Worm (Caenorhabditis elegans) whole organism, L4 larva: Measurements from ENCODE around the gene F10E9.7.
A peak's percentile ranks its signal among the peaks of the same experiment; 100 is the strongest.

Experiments used
- D1046.2 ChIP-seq: fragments of 200-800 bp; sonication (Bioruptor generic); IDR thresholded peaks from 2 replicates; pipeline ENCODE4 v1.3.6; 2022; ENCODE audit warnings: missing genetic modification characterization, missing compliant biosample characterization
- F10B5.3 ChIP-seq: sonication (generic microtip); optimal IDR thresholded peaks from 2 replicates; lab custom pipeline; 2016; ENCODE audit warnings: mild to moderate bottlenecking, missing genetic modification characterization, missing compliant biosample characterization
- F37D6.2 ChIP-seq: sonication (generic microtip); optimal IDR thresholded peaks from 2 replicates; lab custom pipeline; 2016; ENCODE audit warnings: mild to moderate bottlenecking, missing genetic modification characterization, missing compliant biosample characterization
- F49E8.2 ChIP-seq: sonication (generic microtip); optimal IDR thresholded peaks from 2 replicates; lab custom pipeline; 2016; ENCODE audit warnings: missing compliant biosample characterization, mild to moderate bottlenecking, missing genetic modification characterization, borderline replicate concordance
- R02D3.7 ChIP-seq: fragments of 150-350 bp; sonication (generic microtip); optimal IDR thresholded peaks from 3 replicates; lab custom pipeline; 2014; ENCODE audit warnings: missing biosample characterization, missing genetic modification characterization
- T20F7.1 ChIP-seq: fragments of 200-800 bp; sonication (Bioruptor generic); optimal IDR thresholded peaks from 2 replicates; lab custom pipeline; 2018; ENCODE audit warnings: mild to moderate bottlenecking, missing genetic modification characterization, missing compliant biosample characterization
- T26A8.4 ChIP-seq: fragments of 200-800 bp; sonication (Bioruptor generic); IDR thresholded peaks from 2 replicates; pipeline ENCODE4 v1.3.6; 2022; ENCODE audit warnings: missing genetic modification characterization, missing compliant biosample characterization
- Y48G9A.11 ChIP-seq: fragments of 200-800 bp; sonication (Bioruptor generic); IDR thresholded peaks from 2 replicates; pipeline ENCODE4 v1.3.6; 2022; ENCODE audit warnings: missing genetic modification reagents, missing genetic modification characterization, missing compliant biosample characterization
- Y75B8A.6 ChIP-seq: fragments of 200-800 bp; sonication (Bioruptor generic); IDR thresholded peaks from 2 replicates; pipeline ENCODE4 v1.3.6; 2022; ENCODE audit warnings: missing genetic modification reagents, missing genetic modification characterization, missing compliant biosample characterization
- aly-2 ChIP-seq: sonication (generic microtip); optimal IDR thresholded peaks from 2 replicates; lab custom pipeline; 2018; ENCODE audit warnings: missing biosample characterization, missing genetic modification characterization
- ama-1 ChIP-seq: fragments of 150-350 bp; optimal IDR thresholded peaks from 2 replicates; lab custom pipeline; 2014; ENCODE audit warnings: inconsistent platforms, mixed read lengths
- attf-4 ChIP-seq: sonication (generic microtip); optimal IDR thresholded peaks from 3 replicates; lab custom pipeline; 2017; ENCODE audit warnings: missing biosample characterization, missing genetic modification characterization
- ceh-44 ChIP-seq: fragments of 200-800 bp; sonication (Bioruptor generic); IDR thresholded peaks from 2 replicates; pipeline ENCODE4 v1.3.6; 2022; ENCODE audit warnings: missing genetic modification reagents, missing genetic modification characterization, missing compliant biosample characterization
- ceh-82 ChIP-seq: sonication (generic microtip); optimal IDR thresholded peaks from 2 replicates; lab custom pipeline; 2017; ENCODE audit warnings: missing biosample characterization, missing genetic modification characterization
- cey-2 ChIP-seq: sonication (generic microtip); optimal IDR thresholded peaks from 3 replicates; lab custom pipeline; 2017; ENCODE audit warnings: missing genetic modification characterization, mild to moderate bottlenecking, missing compliant biosample characterization, antibody characterized with exemption, borderline replicate concordance; ENCODE audit not compliant: insufficient read depth
- daf-12 ChIP-seq: fragments of 150-350 bp; optimal IDR thresholded peaks from 2 replicates; lab custom pipeline; 2014; ENCODE audit warnings: missing biosample characterization, missing genetic modification reagents, missing genetic modification characterization
- dmd-6 ChIP-seq: fragments of 200-800 bp; sonication (Bioruptor generic); IDR thresholded peaks from 2 replicates; pipeline ENCODE4 v1.3.6; 2022; ENCODE audit warnings: missing genetic modification reagents, missing genetic modification characterization, missing compliant biosample characterization
- dpl-1 ChIP-seq: fragments of 150-350 bp; optimal IDR thresholded peaks from 2 replicates; lab custom pipeline; 2014; ENCODE audit warnings: missing biosample characterization, missing genetic modification reagents, missing genetic modification characterization
- dve-1 ChIP-seq: sonication (generic microtip); optimal IDR thresholded peaks from 2 replicates; lab custom pipeline; 2017; ENCODE audit warnings: antibody characterized with exemption, mild to moderate bottlenecking, missing genetic modification characterization, missing compliant biosample characterization; ENCODE audit not compliant: insufficient read depth
- egl-27 ChIP-seq: sonication (generic microtip); optimal IDR thresholded peaks from 3 replicates; lab custom pipeline; 2017; ENCODE audit warnings: missing biosample characterization, missing genetic modification reagents, missing genetic modification characterization
- egl-43 ChIP-seq: fragments of 200-800 bp; sonication (Bioruptor generic); IDR thresholded peaks from 2 replicates; pipeline ENCODE4 v1.3.6; 2022; ENCODE audit warnings: missing genetic modification reagents, missing genetic modification characterization, missing compliant biosample characterization
- fos-1 ChIP-seq: fragments of 150-350 bp; optimal IDR thresholded peaks from 2 replicates; lab custom pipeline; 2014; ENCODE audit warnings: missing biosample characterization, missing genetic modification characterization
- hif-1 ChIP-seq, 2 experiments: sonication (generic microtip); optimal IDR thresholded peaks; 2 replicates each; lab custom pipeline; 2016 to 2017; ENCODE audit warnings: missing compliant biosample characterization in 2 of 2, missing genetic modification characterization in 2 of 2, missing genetic modification reagents in 2 of 2, missing genotype in 2 of 2, mild to moderate bottlenecking in 1 of 2
- hlh-11 ChIP-seq: fragments of 200-800 bp; sonication (Bioruptor generic); optimal IDR thresholded peaks from 2 replicates; lab custom pipeline; 2018; ENCODE audit warnings: mild to moderate bottlenecking, missing genetic modification characterization, missing compliant biosample characterization
- hmg-1.1 ChIP-seq: fragments of 200-800 bp; sonication (Bioruptor generic); IDR thresholded peaks from 2 replicates; pipeline ENCODE4 v1.3.6; 2022; ENCODE audit warnings: missing genetic modification reagents, missing genetic modification characterization, missing compliant biosample characterization
- jun-1 ChIP-seq: fragments of 150-350 bp; optimal IDR thresholded peaks from 2 replicates; lab custom pipeline; 2014; ENCODE audit warnings: missing biosample characterization, missing genetic modification reagents, missing genetic modification characterization
- lin-13 ChIP-seq: fragments of 150-350 bp; optimal IDR thresholded peaks from 2 replicates; lab custom pipeline; 2014; ENCODE audit warnings: missing biosample characterization, missing genetic modification reagents, missing genetic modification characterization
- lin-29 ChIP-seq: fragments of 200-800 bp; sonication (Bioruptor generic); IDR thresholded peaks from 2 replicates; pipeline ENCODE4 v1.3.6; 2022; ENCODE audit warnings: missing genetic modification reagents, missing genetic modification characterization, missing compliant biosample characterization
- mep-1 ChIP-seq: fragments of 150-350 bp; sonication (generic microtip); optimal IDR thresholded peaks from 3 replicates; lab custom pipeline; 2014; ENCODE audit warnings: missing biosample characterization, missing genetic modification characterization
- mxl-3 ChIP-seq: fragments of 200-800 bp; sonication (Bioruptor generic); optimal IDR thresholded peaks from 2 replicates; lab custom pipeline; 2018; ENCODE audit warnings: mild to moderate bottlenecking, missing genetic modification characterization, missing compliant biosample characterization
- nhr-10 ChIP-seq: fragments of 150-350 bp; optimal IDR thresholded peaks from 2 replicates; lab custom pipeline; 2014; ENCODE audit warnings: missing biosample characterization, missing genetic modification characterization
- nhr-11 ChIP-seq: fragments of 150-350 bp; optimal IDR thresholded peaks from 2 replicates; lab custom pipeline; 2014; ENCODE audit warnings: missing biosample characterization, missing genetic modification characterization
- nhr-111 ChIP-seq: fragments of 200-800 bp; sonication (Bioruptor generic); optimal IDR thresholded peaks from 2 replicates; lab custom pipeline; 2018; ENCODE audit warnings: mild to moderate bottlenecking, missing genetic modification characterization, missing compliant biosample characterization
- nhr-237 ChIP-seq: sonication (generic microtip); optimal IDR thresholded peaks from 2 replicates; lab custom pipeline; 2017; ENCODE audit warnings: missing biosample characterization, missing genetic modification characterization
- nhr-25 ChIP-seq: sonication (generic microtip); optimal IDR thresholded peaks from 2 replicates; lab custom pipeline; 2017; ENCODE audit warnings: missing genetic modification characterization, mild to moderate bottlenecking, missing compliant biosample characterization, antibody characterized with exemption, moderate library complexity, borderline replicate concordance; ENCODE audit not compliant: insufficient read depth
- nhr-42 ChIP-seq: fragments of 200-800 bp; sonication (Bioruptor generic); IDR thresholded peaks from 2 replicates; pipeline ENCODE4 v1.3.6; 2022; ENCODE audit warnings: missing genetic modification characterization, missing compliant biosample characterization
- nhr-48 ChIP-seq: sonication (generic microtip); optimal IDR thresholded peaks from 2 replicates; lab custom pipeline; 2016; ENCODE audit warnings: mild to moderate bottlenecking, missing genetic modification characterization, missing compliant biosample characterization
- php-3 ChIP-seq: fragments of 200-800 bp; sonication (Bioruptor generic); IDR thresholded peaks from 2 replicates; pipeline ENCODE4 v1.3.6; 2022; ENCODE audit warnings: missing genetic modification reagents, missing genetic modification characterization, missing compliant biosample characterization
- saeg-2 ChIP-seq: fragments of 200-800 bp; sonication (Bioruptor generic); IDR thresholded peaks from 2 replicates; pipeline ENCODE4 v1.3.6; 2022; ENCODE audit warnings: missing genetic modification reagents, missing genetic modification characterization, missing compliant biosample characterization
- set-16 ChIP-seq: fragments of 200-800 bp; sonication (Bioruptor generic); IDR thresholded peaks from 2 replicates; pipeline ENCODE4 v1.3.6; 2022; ENCODE audit warnings: missing genetic modification reagents, missing genetic modification characterization, missing compliant biosample characterization
- snpc-1.2 ChIP-seq: fragments of 200-800 bp; sonication (Bioruptor generic); IDR thresholded peaks from 2 replicates; pipeline ENCODE4 v1.3.6; 2022; ENCODE audit warnings: missing genetic modification reagents, missing genetic modification characterization, missing compliant biosample characterization
- snpc-4 ChIP-seq: fragments of 150-350 bp; optimal IDR thresholded peaks from 2 replicates; lab custom pipeline; 2014; ENCODE audit warnings: missing biosample characterization, missing genetic modification characterization
- spr-1 ChIP-seq: sonication (generic microtip); optimal IDR thresholded peaks from 2 replicates; lab custom pipeline; 2016; ENCODE audit warnings: mild to moderate bottlenecking, missing genetic modification characterization, missing compliant biosample characterization
- tag-97 ChIP-seq: fragments of 200-800 bp; sonication (Bioruptor generic); IDR thresholded peaks from 2 replicates; pipeline ENCODE4 v1.3.6; 2022; ENCODE audit warnings: missing genetic modification characterization, missing compliant biosample characterization
- unc-130 ChIP-seq: sonication (generic microtip); optimal IDR thresholded peaks from 2 replicates; lab custom pipeline; 2016; ENCODE audit warnings: missing genetic modification reagents, missing genetic modification characterization, missing compliant biosample characterization
- unc-39 ChIP-seq: sonication (generic microtip); optimal IDR thresholded peaks from 2 replicates; lab custom pipeline; 2017; ENCODE audit warnings: missing biosample characterization, missing genetic modification characterization
- unc-62 ChIP-seq, 3 experiments: fragments of 150-350 bp in 1 of 3; sonication (generic microtip); optimal IDR thresholded peaks in 2 of 3; peaks in 1 of 3; 1 replicate in 1 of 3; 2 replicates in 2 of 3; lab custom pipeline; 2014 to 2017; ENCODE audit warnings: missing biosample characterization in 3 of 3, missing genetic modification characterization in 3 of 3, missing genetic modification reagents in 3 of 3, missing genotype in 1 of 3
- zfp-3 ChIP-seq: fragments of 200-800 bp; sonication (Bioruptor generic); conservative IDR thresholded peaks from 2 replicates; pipeline ENCODE4 v1.3.6; 2022; ENCODE audit warnings: missing genetic modification reagents, missing genetic modification characterization, missing compliant biosample characterization
- ztf-7 ChIP-seq: fragments of 150-350 bp; optimal IDR thresholded peaks from 2 replicates; lab custom pipeline; 2014; ENCODE audit warnings: missing biosample characterization, missing genetic modification characterization

Gene F10E9.7

ce11 chrIII:8307356-8307755, at the start of gene F10E9.7, which contains the start of gene F10E9.5 (continued):
- TF ChIP-seq dmd-6 (peak; percentile 83), dpl-1 (GFP tag; lab: Kevin White, UChicago) (peak; percentile 96), nhr-42 (GFP tag; lab: Robert Waterston, UW) (no peak), saeg-2 (no peak), jun-1 (tag; lab: Kevin White, UChicago) (no peak), snpc-4 (tag; lab: Kevin White, UChicago) (no peak), dve-1 (tag; lab: Kevin White, UChicago) (peak; percentile 86), spr-1 (tag; lab: Kevin White, UChicago) (peak; percentile 32), egl-27 (tag; lab: Kevin White, UChicago) (no peak), F37D6.2 (peak; percentile 64), ceh-44 (GFP tag; lab: Robert Waterston, UW) (peak; percentile 86), set-16 (GFP tag; lab: Robert Waterston, UW) (no peak), ceh-82 (tag; lab: Kevin White, UChicago) (no peak), nhr-111 (no peak), aly-2 (tag; lab: Kevin White, UChicago) (no peak), tag-97 (GFP tag; lab: Robert Waterston, UW) (0 out of 2 replicates have a peak, but pooled peaks have one; percentile 10), ztf-7 (peak; percentile 70), php-3 (no peak), cey-2 (tag; lab: Kevin White, UChicago) (no peak), T20F7.1 (GFP tag; lab: Kevin White, UChicago) (peak; percentile 99), F10B5.3 (tag; lab: Kevin White, UChicago) (no peak), hif-1 (tag; optimal IDR thresholded peaks at IDR 0.05; lab: Kevin White, UChicago) (peak in 1 of 2 experiments; percentile 93), attf-4 (tag; lab: Kevin White, UChicago) (no peak)
- TF ChIP-seq, all 104 proteins: peak for 47

ce11 chrIII:8356407-8356881, 49.2 kb upstream of the F10E9.7 start:
- no peak for TF ChIP-seq tag-97 (GFP tag; lab: Robert Waterston, UW)
- no peak for TF ChIP-seq lin-29 (GFP tag; lab: Robert Waterston, UW)
- peak; percentile 84 for TF ChIP-seq hmg-1.1 (GFP tag; lab: Robert Waterston, UW)
- peak; percentile 71 for TF ChIP-seq mxl-3
- no peak for TF ChIP-seq fos-1 (tag; lab: Kevin White, UChicago)
- peak; percentile 79 for TF ChIP-seq lin-13
- peak; percentile 53; the same call in 1 of the 2 replicates for TF ChIP-seq dmd-6
- no peak for TF ChIP-seq unc-130 (GFP tag; lab: Kevin White, UChicago)
- no peak for TF ChIP-seq unc-62 (GFP tag; optimal IDR thresholded peaks at IDR 0.05 in 1 of 2; lab: Kevin White, UChicago)
- no peak for TF ChIP-seq unc-62 (tag; optimal IDR thresholded peaks at IDR 0.05; lab: Kevin White, UChicago)
- peak; percentile 86 for TF ChIP-seq nhr-11 (tag; lab: Kevin White, UChicago)
- TF ChIP-seq Y75B8A.6, result no peak
- peak; percentile 59 for TF ChIP-seq nhr-25 (tag; lab: Kevin White, UChicago)
- peak; percentile 51 for TF ChIP-seq T26A8.4
- no peak for TF ChIP-seq nhr-42 (GFP tag; lab: Robert Waterston, UW)
- TF ChIP-seq D1046.2 (GFP tag; lab: Robert Waterston, UW), result no peak
- no peak for TF ChIP-seq egl-27 (tag; lab: Kevin White, UChicago)
- TF ChIP-seq hlh-11, result peak; percentile 83
- TF ChIP-seq ama-1 (lab: Kevin White, UChicago), result peak; percentile 43
- TF ChIP-seq daf-12 (tag; lab: Kevin White, UChicago), result no peak
- peak; percentile 92 for TF ChIP-seq mep-1 (tag; lab: Kevin White, UChicago)
- no peak for TF ChIP-seq unc-39
- peak; percentile 62 for TF ChIP-seq nhr-48 (tag; lab: Kevin White, UChicago)
- no peak for TF ChIP-seq F49E8.2
- TF ChIP-seq Y48G9A.11, result no peak
- no peak for TF ChIP-seq nhr-10
- no peak for TF ChIP-seq nhr-237
- peak; percentile 83 for TF ChIP-seq dve-1 (tag; lab: Kevin White, UChicago)
- TF ChIP-seq saeg-2, result no peak
- TF ChIP-seq zfp-3 (GFP tag; lab: Robert Waterston, UW), result no peak
- no peak; the same call in 1 of the 2 replicates for TF ChIP-seq egl-43 (GFP tag; lab: Robert Waterston, UW)
- TF ChIP-seq snpc-1.2 (GFP tag; lab: Robert Waterston, UW), result no peak
- TF ChIP-seq R02D3.7, result no peak
- TF ChIP-seq F10B5.3 (tag; lab: Kevin White, UChicago), result no peak
